Worm (Caenorhabditis elegans): ENCODE results near the gene srg-65.
"Not testable (repeated sequence)": the region's sequence is repeated elsewhere in the genome, so short reads cannot be mapped to it uniquely, and the experiment has no call there.

Gene srg-65

DNA sequence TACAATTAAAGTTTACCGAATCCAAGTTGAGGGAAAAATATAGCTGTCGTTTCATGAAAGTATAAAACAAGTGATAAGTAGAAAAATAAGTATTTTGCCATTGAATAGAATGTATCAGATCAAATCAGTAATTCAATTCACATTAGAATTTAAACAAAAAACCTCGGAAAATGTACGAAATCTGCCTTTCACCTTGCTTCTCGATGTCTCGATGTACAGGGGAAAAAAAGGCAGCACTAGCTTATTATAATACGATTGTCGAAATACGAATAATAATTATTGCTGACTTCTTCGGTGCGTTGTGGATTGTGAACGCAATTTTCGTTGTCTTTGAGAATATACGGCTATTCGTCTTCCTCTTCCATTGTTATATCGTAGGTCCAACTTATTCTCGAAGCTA is 4.0 kb upstream of the srg-65 start, which contains the start of gene grl-18:
grl-18 (minus strand) TSS at position 101 of the 400 bp plus-strand sequence.
- no peak for TF ChIP-seq unc-62 (GFP tag; optimal IDR thresholded peaks at IDR 0.05)

DNA sequence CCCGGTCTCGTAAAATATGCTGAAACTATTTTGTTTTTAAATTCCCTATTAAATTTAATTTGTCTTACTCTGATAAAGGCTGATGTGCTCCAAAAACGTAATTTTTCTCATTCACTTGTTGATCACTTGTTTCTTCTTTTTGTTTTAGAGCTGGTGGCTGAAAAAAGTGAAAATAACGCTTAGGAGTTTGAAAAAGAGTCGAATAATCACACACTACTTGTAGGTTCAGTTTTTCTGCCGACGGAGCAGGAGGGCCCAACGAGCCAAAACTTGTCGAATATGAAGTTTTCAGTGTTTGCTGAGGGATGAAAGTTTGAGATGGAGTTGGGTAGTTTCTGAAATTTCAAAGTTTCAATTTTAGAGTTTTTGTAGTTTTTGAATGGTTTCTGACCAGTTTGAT is 2.4 kb upstream of the srg-65 start:
- TF ChIP-seq unc-62 (GFP tag; optimal IDR thresholded peaks at IDR 0.05), result no peak

DNA sequence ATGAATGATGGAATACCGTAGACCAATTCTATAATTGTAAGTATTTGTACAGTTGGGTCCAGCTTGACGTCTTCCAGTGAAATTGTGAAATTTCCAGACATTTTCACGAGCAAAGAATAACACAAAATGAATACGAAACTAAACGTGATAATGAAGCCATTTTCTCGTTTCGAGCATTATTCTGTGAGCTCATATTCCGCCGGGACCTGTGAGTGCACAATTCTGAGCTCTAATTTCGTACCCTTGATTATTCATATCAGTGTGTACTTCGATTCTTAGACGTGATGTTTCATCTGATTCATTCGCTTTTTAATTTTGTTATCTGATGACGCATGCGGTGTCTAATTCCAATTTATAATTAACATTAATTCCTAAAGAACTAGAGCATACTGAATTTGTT is 2.5 kb downstream of the srg-65 start, which contains the start of gene srg-66:
srg-66 (minus strand) TSS at position 101 of the 400 bp plus-strand sequence.
- no peak for TF ChIP-seq unc-62 (GFP tag; optimal IDR thresholded peaks at IDR 0.05)

DNA sequence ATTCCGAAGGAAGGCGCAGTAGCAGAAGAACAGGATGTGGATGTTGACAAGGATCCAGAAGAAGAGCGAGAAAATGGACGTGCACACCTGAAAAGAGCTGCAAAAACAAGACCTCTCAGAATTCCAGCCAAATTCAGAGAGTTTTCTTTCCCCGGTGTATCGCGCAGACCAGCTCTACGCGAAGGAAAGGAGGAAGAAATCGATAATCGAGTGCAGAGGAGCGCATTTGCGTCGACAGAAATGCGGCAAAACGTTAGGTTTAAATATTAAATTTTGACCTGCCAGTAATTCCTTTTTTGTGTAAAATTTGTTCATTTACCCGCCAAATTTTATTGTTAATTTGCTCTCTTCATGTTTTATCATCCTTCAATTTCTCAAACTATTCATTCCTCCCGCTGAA is 7.0 kb downstream of the srg-65 start:
- no peak for TF ChIP-seq unc-62 (GFP tag; optimal IDR thresholded peaks at IDR 0.05)

DNA sequence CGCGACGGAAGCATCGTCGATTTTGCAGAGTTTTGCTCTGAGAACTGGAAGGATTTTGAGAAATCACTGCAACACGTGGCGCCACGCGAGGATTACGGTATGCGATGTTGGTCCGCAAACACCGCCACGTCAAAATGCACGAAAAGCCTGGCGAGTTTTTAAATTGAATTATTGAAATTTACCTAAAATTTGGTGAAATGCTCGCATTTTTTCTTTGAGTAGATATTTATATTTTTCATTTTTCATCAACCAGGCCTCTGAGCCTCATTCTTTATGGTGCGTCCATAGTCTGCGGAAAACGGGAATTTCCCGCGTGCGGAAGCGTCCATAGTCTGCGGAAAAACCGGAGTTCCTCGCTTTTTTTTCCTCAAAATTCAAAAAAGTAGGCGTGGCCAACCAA is 13.8 kb downstream of the srg-65 start, which contains the start of gene ZC317.7:
ZC317.7 (minus strand) TSS at position 101 of the 400 bp plus-strand sequence.
- TF ChIP-seq unc-62 (GFP tag; optimal IDR thresholded peaks at IDR 0.05), result not testable (repeated sequence)

DNA sequence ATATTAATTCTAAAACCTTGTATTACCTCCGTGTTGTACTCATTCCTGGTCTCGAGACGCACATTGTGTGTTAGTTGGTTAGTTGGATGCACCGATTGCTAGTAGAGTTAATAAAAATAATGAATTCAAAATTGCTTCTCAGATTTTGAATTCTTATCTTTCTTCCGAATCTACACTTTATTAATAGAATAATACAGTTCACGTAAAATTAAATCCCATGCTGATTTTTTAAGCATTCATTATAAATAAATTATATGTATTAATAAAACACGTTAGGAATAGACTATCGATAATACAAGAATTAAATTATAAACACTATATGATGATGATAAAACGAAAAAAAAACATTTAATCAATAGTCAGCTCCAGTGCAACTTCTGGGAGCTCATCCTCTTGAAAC is 16.3 kb downstream of the srg-65 start, which contains the start of gene ZC317.6:
ZC317.6 (minus strand) TSS at position 101 of the 400 bp plus-strand sequence.
- not testable (repeated sequence) for TF ChIP-seq unc-62 (GFP tag; optimal IDR thresholded peaks at IDR 0.05)

DNA sequence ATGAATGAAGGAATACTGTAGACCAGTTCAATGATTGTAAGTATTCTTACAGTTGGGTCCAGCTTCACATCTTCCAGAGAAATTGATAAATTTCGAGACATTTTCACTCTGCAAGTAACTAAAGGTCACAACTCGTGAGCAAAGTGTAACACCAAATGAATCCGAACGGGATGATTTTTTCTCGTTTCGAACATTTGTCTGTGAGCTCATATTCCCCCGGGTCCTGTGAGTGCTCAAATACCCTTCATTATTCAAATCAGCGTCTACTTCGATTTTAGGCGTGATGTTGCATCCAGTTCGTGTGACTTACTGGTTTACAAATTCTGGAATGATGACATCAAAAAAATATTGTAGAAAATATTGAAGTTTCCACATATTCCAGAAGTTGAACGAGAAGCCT is 19.4 kb downstream of the srg-65 start, which contains the start of gene srg-68:
srg-68 (minus strand) TSS at position 101 of the 400 bp plus-strand sequence.
- no peak for TF ChIP-seq unc-62 (GFP tag; optimal IDR thresholded peaks at IDR 0.05)

DNA sequence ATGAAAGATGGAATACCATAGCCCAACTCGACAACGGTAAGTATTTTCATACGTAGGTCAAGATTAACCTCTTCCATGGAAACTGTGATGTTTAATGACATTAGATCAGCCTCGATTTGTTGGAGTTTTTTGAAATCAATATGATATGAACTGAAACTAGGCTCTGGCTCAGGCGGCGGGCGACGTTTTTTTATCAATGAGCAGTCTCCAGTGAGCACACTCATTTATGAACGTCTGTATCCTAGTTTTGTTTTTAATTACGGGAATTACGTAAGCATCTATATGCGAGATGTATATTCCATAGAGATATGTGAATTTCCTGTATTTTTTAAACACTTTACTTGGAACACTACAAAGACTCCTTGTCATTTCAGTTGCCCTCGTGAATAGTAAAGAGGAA is 21.9 kb downstream of the srg-65 start, which contains the start of gene srg-67:
srg-67 (minus strand) TSS at position 101 of the 400 bp plus-strand sequence.
- TF ChIP-seq unc-62 (GFP tag; optimal IDR thresholded peaks at IDR 0.05), result no peak

DNA sequence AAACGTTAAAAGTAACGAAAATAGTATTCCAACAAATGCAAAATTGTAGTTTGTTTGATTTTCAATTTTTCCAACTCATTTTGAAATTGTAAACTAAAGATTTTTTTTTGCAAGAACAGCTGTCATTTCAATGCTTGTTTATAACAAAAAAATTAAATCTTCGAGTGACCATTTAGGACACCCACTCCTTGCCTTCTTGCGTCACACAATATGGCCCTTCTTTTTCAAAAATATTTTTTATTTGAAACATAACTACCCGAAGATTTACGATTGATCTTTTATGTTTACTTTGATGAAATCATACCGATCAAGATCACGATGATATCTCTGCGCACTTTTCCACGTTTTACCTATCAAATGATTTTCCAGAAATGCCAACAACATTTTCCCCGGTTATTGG is 25.0 kb downstream of the srg-65 start, which contains the start of gene ZC317.2:
ZC317.2 (plus strand) TSS at position 301 of the 400 bp plus-strand sequence.
- no peak for TF ChIP-seq unc-62 (GFP tag; optimal IDR thresholded peaks at IDR 0.05)

DNA sequence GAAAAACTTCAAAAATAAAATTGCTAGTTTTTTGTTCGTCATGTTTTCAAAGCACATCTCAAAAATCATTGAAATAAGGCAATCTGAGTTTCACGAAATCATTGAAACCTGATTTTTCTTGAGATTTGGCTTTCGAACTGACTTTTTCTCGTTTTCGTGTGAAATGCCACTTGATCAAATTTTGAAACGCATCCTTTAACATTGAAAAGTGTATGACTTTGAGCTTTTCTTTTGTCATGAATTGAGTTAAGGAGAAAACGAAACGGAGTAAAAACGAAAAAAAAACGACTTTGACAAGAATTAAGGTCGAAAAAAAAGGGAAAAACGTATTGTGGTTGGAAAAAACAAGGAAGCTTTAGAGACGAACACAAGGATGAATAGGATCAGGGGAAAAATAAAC is 29.8 kb downstream of the srg-65 start:
- TF ChIP-seq unc-62 (GFP tag; optimal IDR thresholded peaks at IDR 0.05), result no peak

DNA sequence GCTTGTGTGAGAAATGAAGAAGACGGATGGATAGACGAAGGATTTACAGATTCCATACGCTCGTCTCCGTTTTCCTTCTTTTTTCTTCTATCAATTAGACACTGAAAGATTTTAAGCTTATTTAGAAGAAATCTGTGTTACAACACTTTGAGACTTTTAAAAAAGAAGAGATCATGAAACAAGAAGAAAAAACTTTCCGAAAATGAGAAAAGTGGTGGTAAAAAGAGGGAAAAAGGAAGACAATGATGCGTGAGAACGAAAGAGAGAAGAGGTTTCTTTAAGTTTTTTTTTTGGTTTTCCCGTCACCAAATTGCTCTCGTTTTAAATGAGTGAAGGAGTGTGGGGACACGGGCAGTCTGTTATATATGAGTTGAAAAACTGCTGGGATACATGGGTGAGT is 31.2 kb downstream of the srg-65 start, which contains the start of gene glc-3:
glc-3 (minus strand) TSS at position 101 of the 400 bp plus-strand sequence.
- no peak for TF ChIP-seq unc-62 (GFP tag; optimal IDR thresholded peaks at IDR 0.05)

DNA sequence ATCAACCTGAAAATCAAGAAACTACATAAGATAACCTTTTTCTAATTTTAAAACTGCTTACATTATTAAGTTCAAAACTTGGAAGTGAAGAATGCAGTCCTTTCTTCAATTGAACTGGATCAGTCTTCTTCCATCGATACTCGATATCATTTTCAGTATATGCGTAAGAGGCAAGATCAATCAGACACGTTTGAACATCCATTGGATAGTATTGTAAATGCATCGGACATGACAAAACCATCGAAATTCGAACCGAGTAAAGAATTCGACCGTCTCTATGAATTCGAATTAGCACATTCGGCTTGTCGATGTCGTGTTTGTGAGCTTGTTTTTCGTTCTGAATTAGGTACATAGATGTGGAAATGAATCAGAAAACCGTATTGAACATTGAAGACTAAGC is 34.0 kb downstream of the srg-65 start:
- TF ChIP-seq unc-62 (GFP tag; optimal IDR thresholded peaks at IDR 0.05), result no peak

DNA sequence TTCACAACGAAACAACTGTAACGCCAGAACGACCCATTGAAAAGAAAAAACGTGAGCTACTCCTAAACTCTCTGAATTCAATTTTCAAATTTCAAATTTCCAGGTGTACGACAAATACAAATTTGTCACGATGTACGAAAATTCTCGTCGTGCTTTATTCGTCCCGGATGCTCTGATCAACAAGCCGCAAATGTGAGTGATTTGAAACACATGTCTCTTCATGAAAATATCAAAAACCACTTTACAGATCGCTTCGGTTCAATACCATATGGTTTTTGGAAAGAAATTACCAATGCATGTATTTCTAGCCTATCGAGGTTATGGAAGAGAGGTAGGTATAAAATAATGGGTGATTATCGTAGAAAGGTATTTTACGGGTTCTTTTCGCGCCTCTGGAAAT is 37.7 kb downstream of the srg-65 start:
- TF ChIP-seq unc-62 (GFP tag; optimal IDR thresholded peaks at IDR 0.05), result no peak

DNA sequence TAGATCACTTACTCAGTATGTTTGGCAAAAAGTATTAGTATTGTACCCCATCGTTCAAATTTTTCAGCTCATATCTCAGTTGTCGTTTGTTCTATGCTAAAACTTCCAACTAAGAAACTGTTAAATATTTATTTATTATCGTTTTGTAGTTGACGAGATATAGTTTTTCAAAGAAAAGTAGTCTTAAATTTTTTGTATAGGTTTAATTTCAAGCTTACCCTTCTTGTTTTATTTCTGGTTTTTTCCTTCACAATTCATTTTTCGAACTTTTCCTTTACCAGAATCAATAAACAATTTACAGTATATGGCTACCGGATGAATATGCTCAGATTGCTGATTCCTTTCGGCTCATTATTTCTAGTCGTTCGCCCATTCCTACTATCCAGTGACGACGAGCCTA is 38.9 kb downstream of the srg-65 start, which contains the start of gene F08F3.1:
F08F3.1 (plus strand) TSS at position 301 of the 400 bp plus-strand sequence.
- TF ChIP-seq unc-62 (GFP tag; optimal IDR thresholded peaks at IDR 0.05), result no peak

DNA sequence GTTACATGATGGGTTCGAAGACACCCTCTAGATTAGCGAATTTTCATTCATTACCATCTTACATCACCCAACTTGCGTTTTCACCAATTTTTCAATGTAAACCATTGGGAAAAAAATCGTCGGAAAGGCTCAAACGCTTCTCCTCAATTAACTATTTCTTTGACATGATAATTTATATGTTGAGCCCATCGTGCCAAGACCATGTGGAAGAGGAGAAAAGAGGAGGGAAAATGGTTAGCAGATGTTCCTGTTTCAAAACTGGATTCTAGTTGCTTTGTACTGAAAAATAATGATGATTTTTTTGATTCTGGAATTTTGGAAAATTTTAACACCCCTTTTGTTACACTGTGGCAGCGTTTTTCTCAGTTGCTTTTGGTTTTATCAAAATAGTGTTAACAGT is 40.7 kb downstream of the srg-65 start:
- no peak for TF ChIP-seq unc-62 (GFP tag; optimal IDR thresholded peaks at IDR 0.05)

DNA sequence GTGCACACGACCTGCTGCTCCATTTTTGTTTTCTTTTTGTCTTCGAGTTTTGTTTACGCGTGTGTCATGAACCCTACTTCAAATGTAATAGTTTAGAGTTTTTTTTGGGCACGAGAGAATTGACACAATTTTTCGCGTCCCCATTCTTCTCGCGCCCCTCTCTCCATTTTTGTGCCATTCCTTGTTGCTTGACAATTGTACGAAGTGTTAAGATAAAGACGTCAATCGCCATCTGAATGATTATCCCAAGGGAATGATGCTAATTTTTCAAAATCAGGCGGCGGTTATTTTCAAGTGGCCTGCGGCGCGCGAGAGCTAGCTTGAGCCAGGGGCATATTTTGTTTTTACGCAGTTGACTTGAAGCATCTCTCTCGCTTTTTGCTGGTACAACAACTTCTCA is 42.4 kb downstream of the srg-65 start:
- no peak for TF ChIP-seq unc-62 (GFP tag; optimal IDR thresholded peaks at IDR 0.05)

DNA sequence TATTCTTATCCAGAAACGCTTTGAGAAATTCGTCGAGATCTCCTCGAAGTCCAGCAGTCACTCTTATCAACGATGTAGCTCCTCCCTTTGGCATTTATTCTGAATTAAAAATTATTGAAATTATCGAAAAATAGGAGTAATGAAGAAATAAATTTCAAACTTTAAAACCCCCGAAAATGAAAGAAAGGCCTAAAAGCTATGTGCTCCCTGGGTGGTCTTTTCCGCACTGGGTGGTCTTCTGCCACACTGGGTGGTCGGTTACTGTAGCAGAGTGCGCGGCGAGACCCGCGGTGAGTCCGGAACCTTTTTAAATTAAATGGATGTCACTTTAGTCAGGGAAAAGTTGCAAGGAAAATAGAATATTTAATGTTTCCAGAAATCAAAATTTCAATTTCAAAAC is 45.7 kb downstream of the srg-65 start, which contains the start of gene snpc-1.3:
snpc-1.3 (minus strand) TSS at position 101 of the 400 bp plus-strand sequence.
- no peak for TF ChIP-seq unc-62 (GFP tag; optimal IDR thresholded peaks at IDR 0.05)

DNA sequence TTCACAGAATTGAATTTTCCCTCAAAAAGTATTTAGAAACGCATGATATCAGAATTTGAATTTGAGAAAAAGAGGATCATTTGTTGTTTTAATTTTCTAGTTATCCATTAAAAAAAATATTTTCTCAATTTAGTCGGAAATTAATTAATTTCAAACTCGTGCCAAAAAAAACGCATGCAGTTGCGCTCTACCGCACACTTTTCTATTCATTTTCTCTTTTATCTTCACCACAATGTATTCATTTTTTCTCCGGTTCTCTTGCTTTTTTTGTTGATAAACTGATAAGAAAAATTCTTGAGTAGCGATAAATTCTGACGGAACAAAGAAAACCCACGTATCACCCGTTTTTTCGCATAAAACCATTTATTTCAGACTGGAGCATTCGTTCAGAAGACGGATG is 51.7 kb downstream of the srg-65 start, which contains the start of gene acl-6:
acl-6 (plus strand) TSS at position 367 of the 400 bp plus-strand sequence.
- no peak for TF ChIP-seq unc-62 (GFP tag; optimal IDR thresholded peaks at IDR 0.05)
